Fruit fly (Drosophila melanogaster): ENCODE data around the gene Rab3GAP1.

Gene Rab3GAP1

DNA sequence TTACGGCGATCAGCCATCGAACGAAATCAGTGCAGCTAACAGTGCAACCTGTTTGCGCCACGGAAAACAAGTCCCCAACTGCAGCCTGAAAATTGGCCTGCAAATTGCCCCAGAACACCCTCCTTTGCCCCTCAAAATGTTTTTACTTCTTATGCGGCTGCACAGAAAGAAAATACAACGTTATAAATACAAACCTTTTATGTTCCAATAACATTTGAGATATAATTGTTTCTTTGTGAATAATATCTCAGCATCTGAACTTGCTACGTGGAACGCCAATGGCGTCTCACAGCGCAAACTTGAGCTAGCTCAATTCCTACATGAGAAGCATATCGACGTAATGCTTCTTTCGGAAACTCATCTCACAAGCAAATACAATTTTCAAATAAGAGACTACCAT, 40.5 kb downstream of the Rab3GAP1 start:
- TF ChIP-seq Hr39 (GFP tag; optimal IDR thresholded peaks at IDR 0.05) (peak; percentile 43), Met (GFP tag; optimal IDR thresholded peaks at IDR 0.05) (peak; percentile 55), topi (GFP tag; optimal IDR thresholded peaks at IDR 0.05) (peak; percentile 10), CG3919 (GFP tag; optimal IDR thresholded peaks at IDR 0.05) (peak; percentile 27), achi (GFP tag; optimal IDR thresholded peaks at IDR 0.05) (peak; percentile 1), CG11762 (GFP tag; optimal IDR thresholded peaks at IDR 0.05; ENCODE audit: insufficient read depth) (peak; percentile 3), CG7368 (GFP tag; optimal IDR thresholded peaks at IDR 0.05) (peak; percentile 34), cyc (GFP tag; optimal IDR thresholded peaks at IDR 0.05) (peak; percentile 37), svp (GFP tag) (peak; percentile 74), CG11902 (GFP tag; optimal IDR thresholded peaks at IDR 0.05) (peak; percentile 20), CG34406 (GFP tag; optimal IDR thresholded peaks at IDR 0.05) (peak; percentile 6), Smox (GFP tag; optimal IDR thresholded peaks at IDR 0.05) (peak; percentile 9)

- TF ChIP-seq Gug (GFP tag; IDR thresholded peaks at IDR 0.05) (no peak), CG16779 (tag; optimal IDR thresholded peaks at IDR 0.05) (no peak), lz (GFP tag; optimal IDR thresholded peaks at IDR 0.05) (peak; percentile 44), CG6276 (GFP tag; optimal IDR thresholded peaks at IDR 0.05) (peak; percentile 13), fd85E (GFP tag; optimal IDR thresholded peaks at IDR 0.05) (peak; percentile 15), CG6792 (GFP tag; optimal IDR thresholded peaks at IDR 0.05) (peak; percentile 54), ss (GFP tag; optimal IDR thresholded peaks at IDR 0.05) (no peak), dsx (GFP tag; optimal IDR thresholded peaks at IDR 0.05; ENCODE audit: poor library complexity, severe bottlenecking) (no peak), OdsH (GFP tag; optimal IDR thresholded peaks at IDR 0.05) (peak; percentile 45), Eip93F (GFP tag; optimal IDR thresholded peaks at IDR 0.05) (no peak), pdm3 (GFP tag; optimal IDR thresholded peaks at IDR 0.05) (peak; percentile 27), CG15336 (GFP tag; IDR thresholded peaks at IDR 0.05) (peak; percentile 30; the same call in 1 of the 2 replicates), cyc (GFP tag; optimal IDR thresholded peaks at IDR 0.05) (peak; percentile 44), Ets21C (GFP tag; optimal IDR thresholded peaks at IDR 0.05) (peak; percentile 24), Hr4 (GFP tag; optimal IDR thresholded peaks at IDR 0.05) (peak; percentile 14), Smox (GFP tag; optimal IDR thresholded peaks at IDR 0.05) (peak; percentile 49), CG11294 (GFP tag; IDR thresholded peaks at IDR 0.05) (0 out of 2 replicates have a peak, but pooled peaks have one; percentile 18), CG10631 (GFP tag; optimal IDR thresholded peaks at IDR 0.05) (peak; percentile 7), dac (GFP tag; optimal IDR thresholded peaks at IDR 0.05) (no peak), Blimp-1 (GFP tag; optimal IDR thresholded peaks at IDR 0.05) (peak; percentile 34), net (GFP tag; optimal IDR thresholded peaks at IDR 0.05) (no peak), CG6854 (GFP tag; optimal IDR thresholded peaks at IDR 0.05) (no peak), CG31627 (GFP tag; optimal IDR thresholded peaks at IDR 0.05) (peak; percentile 44), eg (GFP tag; IDR thresholded peaks at IDR 0.05) (peak; percentile 55; the same call in 1 of the 3 replicates), Hr39 (GFP tag; optimal IDR thresholded peaks at IDR 0.05) (peak; percentile 54), salr (GFP tag; optimal IDR thresholded peaks at IDR 0.05) (no peak), Met (GFP tag; optimal IDR thresholded peaks at IDR 0.05) (peak; percentile 64), achi (GFP tag; optimal IDR thresholded peaks at IDR 0.05) (peak; percentile 38), Sox102F (GFP tag; optimal IDR thresholded peaks at IDR 0.05) (peak; percentile 54), Lpt (GFP tag; optimal IDR thresholded peaks at IDR 0.05) (no peak), CG6163 (GFP tag; IDR thresholded peaks at IDR 0.05) (peak; percentile 49; the same call in 1 of the 3 replicates), CG3919 (GFP tag; optimal IDR thresholded peaks at IDR 0.05) (peak; percentile 50), Ets96B (tag; optimal IDR thresholded peaks at IDR 0.05) (no peak), Eip75B (GFP tag; optimal IDR thresholded peaks at IDR 0.05) (peak; percentile 49), svp (GFP tag) (peak; percentile 85), CG1621 (tag; optimal IDR thresholded peaks at IDR 0.05) (no peak), CG8319 (GFP tag; optimal IDR thresholded peaks at IDR 0.05) (peak; percentile 20), vri (GFP tag; optimal IDR thresholded peaks at IDR 0.05) (no peak), CG11902 (GFP tag; optimal IDR thresholded peaks at IDR 0.05) (peak; percentile 18), CG4318 (GFP tag; optimal IDR thresholded peaks at IDR 0.05) (no peak), Sox15 (GFP tag; optimal IDR thresholded peaks at IDR 0.05) (peak; percentile 22), Hr38 (GFP tag; optimal IDR thresholded peaks at IDR 0.05) (no peak), acj6 (GFP tag; optimal IDR thresholded peaks at IDR 0.05) (peak; percentile 46), CG34406 (GFP tag; optimal IDR thresholded peaks at IDR 0.05) (peak; percentile 58), CG32006 (GFP tag; optimal IDR thresholded peaks at IDR 0.05) (peak; percentile 48), Eip78C (GFP tag) (peak; percentile 82), topi (GFP tag; optimal IDR thresholded peaks at IDR 0.05) (peak; percentile 56)
Measured at dm6 chr2L:1568631-1569030, 42.3 kb downstream of the Rab3GAP1 start.

Measured in whole organism, prepupa.